Worm (Caenorhabditis elegans) whole organism, L3 larva: ENCODE results near the gene F13H8.1.

Experiments used
- ceh-82 ChIP-seq: fragments of 150-350 bp; optimal IDR thresholded peaks from 2 replicates; lab custom pipeline; 2014; ENCODE audit warnings: missing biosample characterization, missing genetic modification characterization
- ceh-9 ChIP-seq: sonication (generic microtip); optimal IDR thresholded peaks from 2 replicates; lab custom pipeline; 2018; ENCODE audit warnings: missing biosample characterization, missing genetic modification characterization
- fkh-10 ChIP-seq: sonication (generic microtip); optimal IDR thresholded peaks from 2 replicates; lab custom pipeline; 2017; ENCODE audit warnings: missing biosample characterization, missing genetic modification reagents, missing genetic modification characterization
- lin-39 ChIP-seq: fragments of 150-350 bp; optimal IDR thresholded peaks from 2 replicates; lab custom pipeline; 2018; ENCODE audit warnings: missing biosample characterization, missing genetic modification reagents, missing genetic modification characterization
- nhr-76 ChIP-seq: fragments of 150-350 bp; sonication (generic microtip); optimal IDR thresholded peaks from 5 replicates; lab custom pipeline; 2014; ENCODE audit warnings: missing biosample characterization, missing genetic modification characterization
- unc-39 ChIP-seq: sonication (generic microtip); optimal IDR thresholded peaks from 4 replicates; lab custom pipeline; 2017; ENCODE audit warnings: missing biosample characterization, missing genetic modification characterization

ce11 chrII:6322979-6323378 is 39.8 kb downstream of the F13H8.1 start, which contains the start of gene C32D5.4:
- no peak for TF ChIP-seq unc-39 (tag; lab: Kevin White, UChicago)
- TF ChIP-seq nhr-76 (tag; lab: Kevin White, UChicago) = no peak
- TF ChIP-seq lin-39 (tag; lab: Kevin White, UChicago) = no peak
- TF ChIP-seq ceh-82 = no peak
- no peak for TF ChIP-seq ceh-9 (tag; lab: Kevin White, UChicago)
- TF ChIP-seq fkh-10 (GFP tag; lab: Kevin White, UChicago) = no peak
